Fruit fly (Drosophila melanogaster): ENCODE data around the gene Prosbeta4.
A peak's percentile ranks its signal among the peaks of the same experiment; 100 is the strongest.

Prosbeta4 gene

dm6 chr2L:16743055-16743805 is 11.3 kb upstream of the Prosbeta4 start, which contains the start of the genes LSm7 and BuGZ (continued):
- no peak for TF ChIP-seq zfh2 (GFP tag; optimal IDR thresholded peaks at IDR 0.05)
- TF ChIP-seq CG8478 (optimal IDR thresholded peaks at IDR 0.05) = no peak
- no peak for TF ChIP-seq gsb-n (tag; optimal IDR thresholded peaks at IDR 0.05)
- 0 out of 3 replicates have a peak, but pooled peaks have one; percentile 25 for TF ChIP-seq HLH4C (GFP tag; IDR thresholded peaks at IDR 0.05; ENCODE audit: partially characterized antibody)
- TF ChIP-seq oc (tag; optimal IDR thresholded peaks at IDR 0.05) = no peak
- TF ChIP-seq sens (GFP tag) = peak; percentile 76
- TF ChIP-seq sc (optimal IDR thresholded peaks at IDR 0.05) = no peak
- TF ChIP-seq sc (GFP tag; optimal IDR thresholded peaks at IDR 0.05) = no peak
- TF ChIP-seq Poxn (GFP tag; IDR thresholded peaks at IDR 0.05) = no peak
- TF ChIP-seq ewg (GFP tag; optimal IDR thresholded peaks at IDR 0.05) = peak; percentile 36
- peak; percentile 83 for TF ChIP-seq CG17186 (GFP tag; optimal IDR thresholded peaks at IDR 0.05)
- TF ChIP-seq Stat92E (GFP tag; optimal IDR thresholded peaks at IDR 0.05) = peak in 1 of 3 experiments; percentile 21
- TF ChIP-seq CG2712 (tag; optimal IDR thresholded peaks at IDR 0.05) = peak; percentile 65
- TF ChIP-seq Rx (GFP tag; IDR thresholded peaks at IDR 0.05) = peak; percentile 20; the same call in 1 of the 2 replicates
- TF ChIP-seq maf-S (GFP tag; optimal IDR thresholded peaks at IDR 0.05) = no peak
- no peak for TF ChIP-seq Dip3 (GFP tag; optimal IDR thresholded peaks at IDR 0.05)
- no peak for TF ChIP-seq gce (GFP tag; IDR thresholded peaks at IDR 0.05)
- TF ChIP-seq CG7372 (GFP tag; IDR thresholded peaks at IDR 0.05) = no peak
- TF ChIP-seq CG4282 (GFP tag; optimal IDR thresholded peaks at IDR 0.05) = no peak
- no peak for TF ChIP-seq HLH54F (GFP tag; optimal IDR thresholded peaks at IDR 0.05)
- no peak for TF ChIP-seq PHDP (tag; optimal IDR thresholded peaks at IDR 0.05)
- TF ChIP-seq zf30C (GFP tag; optimal IDR thresholded peaks at IDR 0.05) = no peak
- TF ChIP-seq lab (GFP tag; optimal IDR thresholded peaks at IDR 0.05) = no peak
- TF ChIP-seq Hr39 (optimal IDR thresholded peaks at IDR 0.05) = no peak
- no peak for TF ChIP-seq CG4404 (GFP tag; IDR thresholded peaks at IDR 0.05)
- TF ChIP-seq kni (GFP tag; optimal IDR thresholded peaks at IDR 0.05) = no peak
- TF ChIP-seq CG9817 (tag; optimal IDR thresholded peaks at IDR 0.05) = no peak
- TF ChIP-seq fd64A (GFP tag; optimal IDR thresholded peaks at IDR 0.05) = no peak
- TF ChIP-seq CG4328 (GFP tag; optimal IDR thresholded peaks at IDR 0.05) = no peak
- no peak for TF ChIP-seq prd (optimal IDR thresholded peaks at IDR 0.05)
- TF ChIP-seq prd (GFP tag; IDR thresholded peaks at IDR 0.05) = no peak
- peak; percentile 85 for TF ChIP-seq CG2116 (GFP tag; optimal IDR thresholded peaks at IDR 0.05)
- TF ChIP-seq ac (GFP tag; optimal IDR thresholded peaks at IDR 0.05) = no peak
- no peak for TF ChIP-seq her (GFP tag; optimal IDR thresholded peaks at IDR 0.05)
- no peak for TF ChIP-seq gt (GFP tag; IDR thresholded peaks at IDR 0.05)
- no peak for TF ChIP-seq Mad (GFP tag; optimal IDR thresholded peaks at IDR 0.05)
- TF ChIP-seq Bteb2 (GFP tag; optimal IDR thresholded peaks at IDR 0.05) = no peak
- TF ChIP-seq Atf6 (GFP tag; IDR thresholded peaks at IDR 0.05) = no peak
- no peak for TF ChIP-seq D19A (tag; optimal IDR thresholded peaks at IDR 0.05)
- no peak for TF ChIP-seq rib (GFP tag; IDR thresholded peaks at IDR 0.05)
- no peak for TF ChIP-seq tio (GFP tag; optimal IDR thresholded peaks at IDR 0.05)
- TF ChIP-seq klu (GFP tag; IDR thresholded peaks at IDR 0.05) = no peak
- TF ChIP-seq vfl (GFP tag; optimal IDR thresholded peaks at IDR 0.05) = no peak
- TF ChIP-seq en (GFP tag; optimal IDR thresholded peaks at IDR 0.05) = no peak
- TF ChIP-seq tup (GFP tag; optimal IDR thresholded peaks at IDR 0.05) = no peak
- no peak for TF ChIP-seq aop (GFP tag; IDR thresholded peaks at IDR 0.05)
- TF ChIP-seq CG6654 (GFP tag; optimal IDR thresholded peaks at IDR 0.05) = no peak
- no peak for TF ChIP-seq CG7839 (tag; optimal IDR thresholded peaks at IDR 0.05)
- no peak for TF ChIP-seq CG11093 (GFP tag; IDR thresholded peaks at IDR 0.05)
- TF ChIP-seq ssp (GFP tag; IDR thresholded peaks at IDR 0.05) = no peak
- peak; percentile 14 for TF ChIP-seq dm (GFP tag; optimal IDR thresholded peaks at IDR 0.05)
- TF ChIP-seq CG8388 (GFP tag; optimal IDR thresholded peaks at IDR 0.05) = peak; percentile 36

Data from whole organism, embryonic.